Worm (Caenorhabditis elegans) whole organism, young adult: ENCODE measurements around the gene tsp-1.

Experiments used
- B0261.1 ChIP-seq: sonication (generic microtip); optimal IDR thresholded peaks from 2 replicates; lab custom pipeline; 2016; ENCODE audit warnings: mild to moderate bottlenecking, missing genetic modification characterization, moderate library complexity, missing compliant biosample characterization
- C17E4.6 ChIP-seq: fragments of 200-800 bp; sonication (Bioruptor generic); IDR thresholded peaks from 2 replicates; pipeline ENCODE4 v1.3.6; 2022; ENCODE audit warnings: missing genetic modification reagents, missing genetic modification characterization, missing compliant biosample characterization
- D2030.7 ChIP-seq: fragments of 200-800 bp; sonication (Bioruptor generic); IDR thresholded peaks from 2 replicates; pipeline ENCODE4 v1.3.6; 2022; ENCODE audit warnings: missing genetic modification reagents, missing genetic modification characterization, missing compliant biosample characterization
- F23B12.7 ChIP-seq: sonication (generic microtip); optimal IDR thresholded peaks from 2 replicates; lab custom pipeline; 2017; ENCODE audit warnings: missing genetic modification characterization, mild to moderate bottlenecking, missing compliant biosample characterization, antibody characterized with exemption, moderate library complexity; ENCODE audit not compliant: insufficient read depth
- F33H1.4 ChIP-seq: fragments of 200-800 bp; sonication (Bioruptor generic); IDR thresholded peaks from 2 replicates; pipeline ENCODE4 v1.3.6; 2022; ENCODE audit warnings: missing genetic modification reagents, missing genetic modification characterization, missing compliant biosample characterization
- F39B2.1 ChIP-seq: fragments of 200-800 bp; sonication (Bioruptor generic); IDR thresholded peaks from 2 replicates; pipeline ENCODE4 v1.3.6; 2022; ENCODE audit warnings: missing genetic modification reagents, missing genetic modification characterization, missing compliant biosample characterization
- Y53F4B.3 ChIP-seq: fragments of 200-800 bp; sonication (Bioruptor generic); IDR thresholded peaks from 2 replicates; pipeline ENCODE4 v1.3.6; 2022; ENCODE audit warnings: missing genetic modification reagents, missing genetic modification characterization, missing compliant biosample characterization
- Y56A3A.18 ChIP-seq: fragments of 200-800 bp; sonication (Bioruptor generic); IDR thresholded peaks from 2 replicates; pipeline ENCODE4 v1.3.6; 2022; ENCODE audit warnings: missing genetic modification reagents, missing genetic modification characterization, missing compliant biosample characterization
- akir-1 ChIP-seq: fragments of 200-800 bp; sonication (Bioruptor generic); optimal IDR thresholded peaks from 2 replicates; lab custom pipeline; 2018; ENCODE audit warnings: mild to moderate bottlenecking, missing genetic modification characterization, moderate library complexity, missing compliant biosample characterization
- ama-1 ChIP-seq, 3 experiments: fragments of 150-350 bp in 1 of 3; sonication (generic microtip) in 2 of 3; optimal IDR thresholded peaks; 2 replicates each; lab custom pipeline; 2014 to 2018; ENCODE audit warnings: missing biosample characterization in 2 of 3, missing genetic modification characterization in 2 of 3, missing genetic modification reagents in 2 of 3
- aptf-3 ChIP-seq: fragments of 200-800 bp; sonication (Bioruptor generic); IDR thresholded peaks from 2 replicates; pipeline ENCODE4 v1.3.6; 2022; ENCODE audit warnings: missing genetic modification characterization, missing compliant biosample characterization
- attf-6 ChIP-seq: fragments of 200-800 bp; sonication (Bioruptor generic); IDR thresholded peaks from 2 replicates; pipeline ENCODE4 v1.3.6; 2022; ENCODE audit warnings: missing genetic modification reagents, missing genetic modification characterization, missing compliant biosample characterization
- bed-2 ChIP-seq: fragments of 200-800 bp; sonication (Bioruptor generic); IDR thresholded peaks from 2 replicates; pipeline ENCODE4 v1.3.6; 2022; ENCODE audit warnings: missing genetic modification reagents, missing genetic modification characterization, missing compliant biosample characterization
- cebp-1 ChIP-seq, 2 experiments: fragments of 200-800 bp in 1 of 2; sonication (Bioruptor generic) in 1 of 2; sonication (generic microtip) in 1 of 2; IDR thresholded peaks in 1 of 2; optimal IDR thresholded peaks in 1 of 2; 2 replicates each; pipeline versions ENCODE4 v1.3.6 to Lab custom; 2017 to 2022; ENCODE audit warnings: missing compliant biosample characterization in 2 of 2, missing genetic modification characterization in 2 of 2, mild to moderate bottlenecking in 1 of 2, missing genetic modification reagents in 1 of 2, moderate library complexity in 1 of 2
- ceh-27 ChIP-seq: fragments of 200-800 bp; sonication (Bioruptor generic); optimal IDR thresholded peaks from 2 replicates; lab custom pipeline; 2018; ENCODE audit warnings: mild to moderate bottlenecking, missing genetic modification characterization, moderate library complexity, missing compliant biosample characterization
- die-1 ChIP-seq: sonication (generic microtip); optimal IDR thresholded peaks from 2 replicates; lab custom pipeline; 2016; ENCODE audit warnings: missing genotype, mild to moderate bottlenecking, missing genetic modification characterization, missing compliant biosample characterization
- dpff-1 ChIP-seq: sonication (generic microtip); optimal IDR thresholded peaks from 2 replicates; lab custom pipeline; 2017; ENCODE audit warnings: mild to moderate bottlenecking, missing genetic modification characterization, missing compliant biosample characterization
- egl-44 ChIP-seq: fragments of 200-800 bp; sonication (Bioruptor generic); IDR thresholded peaks from 2 replicates; pipeline ENCODE4 v1.3.6; 2022; ENCODE audit warnings: missing genetic modification reagents, missing genetic modification characterization, missing compliant biosample characterization
- ets-4 ChIP-seq: fragments of 200-800 bp; sonication (Bioruptor generic); optimal IDR thresholded peaks from 2 replicates; lab custom pipeline; 2018; ENCODE audit warnings: mild to moderate bottlenecking, missing genetic modification characterization, missing compliant biosample characterization
- let-526 ChIP-seq: fragments of 200-800 bp; sonication (Bioruptor generic); IDR thresholded peaks from 2 replicates; pipeline ENCODE4 v1.3.6; 2022; ENCODE audit warnings: missing genetic modification reagents, missing genetic modification characterization, missing compliant biosample characterization
- lin-40 ChIP-seq: sonication (generic microtip); optimal IDR thresholded peaks from 2 replicates; lab custom pipeline; 2016; ENCODE audit warnings: missing genetic modification characterization, mild to moderate bottlenecking, missing compliant biosample characterization, missing genotype, missing genetic modification reagents
- lin-54 ChIP-seq: fragments of 200-800 bp; sonication (Bioruptor generic); optimal IDR thresholded peaks from 2 replicates; lab custom pipeline; 2018; ENCODE audit warnings: mild to moderate bottlenecking, missing genetic modification characterization, missing compliant biosample characterization
- mxl-1 ChIP-seq: sonication (generic microtip); optimal IDR thresholded peaks from 2 replicates; lab custom pipeline; 2016; ENCODE audit warnings: missing genetic modification characterization, missing compliant biosample characterization
- nfya-2 ChIP-seq: fragments of 200-800 bp; sonication (Bioruptor generic); IDR thresholded peaks from 2 replicates; pipeline ENCODE4 v1.3.6; 2022; ENCODE audit warnings: missing genetic modification reagents, missing genetic modification characterization, missing compliant biosample characterization
- rcor-1 ChIP-seq: fragments of 200-800 bp; sonication (Bioruptor generic); IDR thresholded peaks from 2 replicates; pipeline ENCODE4 v1.3.6; 2022; ENCODE audit warnings: missing genetic modification reagents, missing genetic modification characterization, missing compliant biosample characterization
- rec-8 ChIP-seq, 2 experiments: sonication (generic microtip); optimal IDR thresholded peaks; 2 replicates each; lab custom pipeline; 2016; ENCODE audit warnings: mild to moderate bottlenecking in 2 of 2, missing genetic modification characterization in 2 of 2, missing genetic modification reagents in 2 of 2, missing genotype in 2 of 2, missing biosample characterization in 1 of 2, missing compliant biosample characterization in 1 of 2, moderate library complexity in 1 of 2
- repo-1 ChIP-seq: sonication (generic microtip); optimal IDR thresholded peaks from 2 replicates; lab custom pipeline; 2017; ENCODE audit warnings: mild to moderate bottlenecking, missing genetic modification characterization, missing compliant biosample characterization
- rpc-1 ChIP-seq, 2 experiments: fragments of 150-350 bp in 1 of 2; sonication (generic microtip) in 1 of 2; optimal IDR thresholded peaks; 2 replicates each; lab custom pipeline; 2014 to 2018; ENCODE audit warnings: missing biosample characterization in 1 of 2, missing genetic modification characterization in 1 of 2, missing genetic modification reagents in 1 of 2, missing genotype in 1 of 2
- sdz-38 ChIP-seq: sonication (generic microtip); optimal IDR thresholded peaks from 2 replicates; lab custom pipeline; 2016; ENCODE audit warnings: missing genotype, missing genetic modification characterization, missing compliant biosample characterization
- snpc-1.1 ChIP-seq: sonication (generic microtip); optimal IDR thresholded peaks from 2 replicates; lab custom pipeline; 2017; ENCODE audit warnings: missing genetic modification characterization, mild to moderate bottlenecking, missing compliant biosample characterization, antibody characterized with exemption, moderate library complexity, missing genotype, missing genetic modification reagents; ENCODE audit not compliant: insufficient read depth
- somi-1 ChIP-seq: fragments of 200-800 bp; sonication (Bioruptor generic); optimal IDR thresholded peaks from 2 replicates; lab custom pipeline; 2018; ENCODE audit warnings: mild to moderate bottlenecking, missing genetic modification characterization, missing compliant biosample characterization
- unc-62 ChIP-seq: fragments of 150-350 bp; optimal IDR thresholded peaks from 2 replicates; lab custom pipeline; 2014; ENCODE audit warnings: missing biosample characterization, missing genetic modification reagents, missing genetic modification characterization
- xnd-1 ChIP-seq: sonication (generic microtip); optimal IDR thresholded peaks from 2 replicates; lab custom pipeline; 2016; ENCODE audit warnings: missing genotype, missing genetic modification reagents, missing genetic modification characterization, missing compliant biosample characterization
- ztf-18 ChIP-seq: sonication (generic microtip); optimal IDR thresholded peaks from 2 replicates; lab custom pipeline; 2016; ENCODE audit warnings: missing genotype, mild to moderate bottlenecking, missing genetic modification characterization, missing compliant biosample characterization

The tsp-1 gene

DNA sequence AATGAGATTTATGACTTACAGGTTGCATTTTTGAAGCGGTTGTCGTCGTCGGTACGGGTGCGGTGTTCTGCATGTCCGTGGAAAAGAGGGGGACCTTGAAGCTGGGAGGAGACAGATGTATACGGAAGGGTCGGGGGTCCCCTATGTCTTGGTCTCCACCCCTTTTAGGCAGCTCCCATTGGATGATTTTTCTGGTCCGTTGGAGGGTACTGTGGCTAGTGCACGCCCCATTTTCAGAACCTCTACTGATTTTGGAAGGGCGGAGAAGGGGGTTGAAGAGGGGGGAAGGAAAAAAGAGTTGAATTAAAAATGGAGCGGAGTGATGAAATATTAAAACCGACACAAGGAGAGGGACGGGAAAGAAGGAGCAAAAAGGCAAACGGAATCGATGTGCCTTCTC lies 23.0 kb downstream of the tsp-1 start, which contains the start of gene unc-86:
unc-86 (minus strand) TSS at position 113 of the 400 bp plus-strand sequence.
- TF ChIP-seq F33H1.4 (GFP tag; lab: Robert Waterston, UW), result no peak
- TF ChIP-seq let-526, result no peak
- no peak for TF ChIP-seq lin-54 (GFP tag; lab: Kevin White, UChicago)
- no peak for TF ChIP-seq B0261.1 (tag; lab: Kevin White, UChicago)
- no peak for TF ChIP-seq die-1
- TF ChIP-seq ama-1 (optimal IDR thresholded peaks at IDR 0.05; lab: Kevin White, UChicago), result no peak
- no peak for TF ChIP-seq ama-1 (GFP tag; optimal IDR thresholded peaks at IDR 0.05; lab: Kevin White, UChicago)
- no peak for TF ChIP-seq akir-1
- TF ChIP-seq C17E4.6 (GFP tag; lab: Robert Waterston, UW), result no peak
- TF ChIP-seq ceh-27, result no peak
- no peak for TF ChIP-seq lin-40 (tag; lab: Kevin White, UChicago)

DNA sequence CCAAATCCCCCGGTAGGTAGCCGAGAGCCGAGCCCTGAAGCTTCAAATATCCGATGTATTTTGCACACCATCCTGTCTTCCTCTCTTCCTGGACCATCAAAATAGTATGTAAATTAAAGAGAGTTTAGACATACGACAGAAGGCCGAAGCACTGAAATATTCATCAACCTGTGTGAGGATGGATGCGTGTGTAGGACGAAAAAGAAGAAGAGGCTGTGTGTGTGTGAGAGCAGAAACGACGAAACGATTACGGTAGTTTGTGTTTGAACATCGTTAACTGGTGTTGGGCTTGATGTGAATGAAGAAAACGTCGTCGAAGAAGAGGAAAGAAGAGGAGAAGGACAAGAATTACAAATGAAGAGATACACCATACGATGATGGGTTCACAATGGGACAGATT lies 27.7 kb downstream of the tsp-1 start:
- TF ChIP-seq ztf-18 (tag; lab: Kevin White, UChicago) (no peak), cebp-1 (GFP tag; IDR thresholded peaks at IDR 0.05; lab: Robert Waterston, UW) (no peak), cebp-1 (tag; optimal IDR thresholded peaks at IDR 0.05; lab: Kevin White, UChicago) (no peak), akir-1 (no peak), F23B12.7 (tag; lab: Kevin White, UChicago) (no peak), unc-62 (GFP tag; lab: Kevin White, UChicago) (no peak), repo-1 (tag; lab: Kevin White, UChicago) (no peak), lin-40 (tag; lab: Kevin White, UChicago) (no peak), snpc-1.1 (no peak), F39B2.1 (no peak), aptf-3 (GFP tag; lab: Robert Waterston, UW) (no peak), rpc-1 (optimal IDR thresholded peaks at IDR 0.05; lab: Kevin White, UChicago) (no peak), rpc-1 (tag; optimal IDR thresholded peaks at IDR 0.05; lab: Kevin White, UChicago) (no peak), egl-44 (GFP tag; lab: Robert Waterston, UW) (no peak), bed-2 (GFP tag; lab: Robert Waterston, UW) (no peak), rec-8 (tag; optimal IDR thresholded peaks at IDR 0.05; lab: Kevin White, UChicago) (no peak), attf-6 (GFP tag; lab: Robert Waterston, UW) (no peak)

DNA sequence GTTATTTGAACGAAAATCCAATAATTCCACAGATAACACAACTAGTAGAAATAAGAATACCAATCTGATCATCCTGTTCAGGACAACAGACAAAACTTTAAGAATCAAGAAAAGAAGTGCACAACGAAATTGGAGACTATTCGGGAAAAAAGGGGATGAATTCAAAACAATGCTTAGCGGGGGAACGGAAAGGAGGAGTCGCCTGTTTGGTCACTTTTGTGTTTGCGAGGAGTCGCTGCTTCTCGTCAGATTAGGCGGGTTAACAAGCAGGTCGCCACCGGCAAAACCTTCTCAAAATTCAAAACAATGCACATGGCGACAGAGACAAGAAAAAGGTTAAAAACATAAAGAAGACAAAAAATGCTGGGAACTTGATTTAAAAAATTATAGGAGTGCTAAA lies 29.4 kb downstream of the tsp-1 start, which contains the start of gene C30A5.10:
C30A5.10 (minus strand) TSS at position 101 of the 400 bp plus-strand sequence.
- no peak for TF ChIP-seq Y53F4B.3 (GFP tag; lab: Robert Waterston, UW)

DNA sequence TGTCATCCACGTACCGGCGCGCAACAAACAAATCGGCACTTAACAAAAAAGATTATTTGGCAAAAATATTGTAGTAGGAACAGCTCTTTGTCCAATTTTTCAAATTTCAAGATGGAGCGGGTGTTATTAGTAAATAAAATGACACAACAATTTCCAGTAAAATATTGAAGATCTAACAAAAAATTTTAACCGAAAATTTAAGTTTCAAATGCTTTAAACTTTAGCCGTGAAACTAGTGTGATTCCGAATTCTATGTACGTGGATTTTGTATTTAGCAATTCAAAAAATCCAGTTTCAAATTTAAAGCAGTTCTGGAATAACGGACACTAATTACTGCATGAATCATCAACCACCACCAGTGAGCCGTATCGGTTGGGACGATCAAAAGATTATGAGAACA lies 36.5 kb downstream of the tsp-1 start, which contains the start of gene snb-5:
snb-5 (plus strand) TSS at position 301 of the 400 bp plus-strand sequence.
- TF ChIP-seq dpff-1 (tag; lab: Kevin White, UChicago), result no peak
- no peak for TF ChIP-seq repo-1 (tag; lab: Kevin White, UChicago)
- TF ChIP-seq nfya-2 (GFP tag; lab: Robert Waterston, UW), result no peak
- TF ChIP-seq somi-1, result no peak
- no peak for TF ChIP-seq ceh-27
- no peak for TF ChIP-seq ets-4
- no peak for TF ChIP-seq xnd-1 (tag; lab: Kevin White, UChicago)
- no peak for TF ChIP-seq rec-8 (tag; optimal IDR thresholded peaks at IDR 0.05; lab: Kevin White, UChicago)
- no peak for TF ChIP-seq mxl-1 (tag; lab: Kevin White, UChicago)
- TF ChIP-seq rcor-1 (GFP tag; lab: Robert Waterston, UW), result no peak
- TF ChIP-seq D2030.7 (GFP tag; lab: Robert Waterston, UW), result no peak
- TF ChIP-seq sdz-38 (tag; lab: Kevin White, UChicago), result no peak
- TF ChIP-seq Y56A3A.18 (GFP tag; lab: Robert Waterston, UW), result no peak
